Fruit fly (Drosophila melanogaster): ENCODE results near the gene dnc.

dnc gene

DNA sequence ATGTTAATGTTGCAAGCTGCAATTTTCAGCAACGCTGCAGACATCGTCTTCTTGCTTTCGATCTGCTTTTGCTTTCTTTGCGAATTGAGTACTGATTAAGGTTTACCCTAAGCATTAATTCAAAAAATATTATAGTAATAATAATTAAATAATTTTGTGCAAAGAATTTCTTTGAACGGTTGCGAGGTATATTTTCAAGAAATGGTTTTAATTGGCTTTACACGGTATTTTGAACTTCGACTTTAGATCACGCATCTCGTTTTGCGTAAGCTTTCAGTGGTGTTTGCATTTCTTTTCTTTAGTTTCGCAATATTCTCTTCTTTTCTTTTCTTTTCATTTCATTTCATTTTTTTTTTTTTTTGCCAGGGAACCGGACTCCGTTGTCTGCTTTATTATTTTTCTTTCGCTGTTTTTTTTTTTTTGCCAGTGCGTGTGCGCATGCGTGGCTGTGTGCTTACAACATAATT, 170.4 kb downstream of the dnc start:
- TF ChIP-seq cic (GFP tag; optimal IDR thresholded peaks at IDR 0.05), result no peak
- TF ChIP-seq bab1 (GFP tag; optimal IDR thresholded peaks at IDR 0.05), result peak; percentile 20

DNA sequence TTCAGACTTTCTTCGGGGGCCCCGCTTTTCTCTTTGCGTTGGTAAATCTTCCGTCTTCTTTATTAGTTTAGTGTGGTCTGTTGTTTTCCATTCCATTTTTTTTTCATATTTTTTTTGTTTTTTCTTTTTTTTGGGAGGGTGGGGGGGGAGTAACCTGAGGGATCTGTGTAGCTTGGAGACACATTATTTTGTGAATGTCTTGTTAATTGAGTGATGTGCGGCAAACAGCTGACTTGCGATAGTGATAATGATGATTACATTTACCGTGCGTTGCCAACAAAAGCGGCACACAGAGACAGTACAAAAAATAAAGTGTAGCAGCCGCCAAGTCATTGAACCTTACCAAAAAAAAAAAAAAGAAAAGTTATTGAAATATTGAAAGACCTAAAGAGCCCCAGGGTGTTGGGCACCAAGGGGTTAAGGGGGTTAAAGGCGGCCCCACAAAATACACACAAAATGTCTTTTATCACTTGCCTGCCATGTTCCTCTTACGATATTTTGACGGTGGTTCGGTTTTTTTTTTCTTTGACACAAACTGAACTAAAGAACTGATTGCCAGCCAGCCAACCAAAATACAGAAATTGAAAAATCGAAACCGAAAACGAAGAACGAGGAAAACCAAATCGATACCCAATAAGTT, 173.5 kb downstream of the dnc start:
- TF ChIP-seq CG12768 (GFP tag; optimal IDR thresholded peaks at IDR 0.05), result no peak

DNA sequence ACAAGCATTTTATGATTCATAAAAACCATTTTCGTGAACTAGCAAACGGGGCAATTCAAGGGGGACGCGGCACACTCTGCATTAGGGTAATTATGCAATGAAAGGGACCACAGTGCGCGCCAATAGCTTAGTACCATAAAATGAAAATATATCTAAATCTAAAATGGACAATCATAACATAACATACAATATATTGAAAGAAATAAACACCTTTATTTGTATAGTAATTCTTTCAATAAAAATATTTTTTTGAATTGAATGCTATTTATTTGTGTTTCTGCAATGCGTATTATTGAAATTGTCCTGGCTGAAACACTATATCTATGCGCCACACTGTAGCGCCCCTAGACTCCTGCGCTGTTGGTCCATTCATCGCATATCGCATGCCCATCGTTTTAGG, 174.7 kb downstream of the dnc start:
- TF ChIP-seq CG5204 (GFP tag; optimal IDR thresholded peaks at IDR 0.05) (no peak), Mnt (GFP tag; optimal IDR thresholded peaks at IDR 0.05) (no peak), CG12768 (GFP tag; optimal IDR thresholded peaks at IDR 0.05) (no peak), CG14711 (tag; optimal IDR thresholded peaks at IDR 0.05) (no peak), Clk (GFP tag; optimal IDR thresholded peaks at IDR 0.05) (no peak), CG33017 (tag; optimal IDR thresholded peaks at IDR 0.05) (no peak), CG7045 (GFP tag; optimal IDR thresholded peaks at IDR 0.05) (no peak), bab1 (GFP tag; optimal IDR thresholded peaks at IDR 0.05) (no peak), Hr96 (GFP tag; optimal IDR thresholded peaks at IDR 0.05) (no peak), CG7101 (tag; optimal IDR thresholded peaks at IDR 0.05) (no peak), Crg-1 (GFP tag; optimal IDR thresholded peaks at IDR 0.05) (no peak), ovo (GFP tag; optimal IDR thresholded peaks at IDR 0.05) (no peak), cnc (optimal IDR thresholded peaks at IDR 0.05) (no peak)

DNA sequence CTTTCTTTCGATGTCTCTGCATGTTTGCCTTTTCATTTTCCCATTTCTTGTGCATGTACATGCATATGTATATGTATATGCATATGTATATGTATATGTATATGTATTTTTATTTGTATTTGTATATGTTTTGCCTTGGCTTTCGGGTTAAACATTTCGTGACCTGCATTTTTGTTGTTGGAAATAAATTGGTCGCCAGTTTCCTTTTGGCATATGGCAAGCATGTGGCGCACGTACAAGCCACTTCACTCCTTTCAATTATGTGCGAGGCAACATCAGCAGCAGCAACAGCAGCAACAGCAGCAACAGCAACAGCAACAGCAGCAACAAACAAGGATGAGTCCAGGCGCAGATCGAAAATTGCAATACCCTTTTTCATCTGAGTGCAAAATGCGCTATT, 175.3 kb downstream of the dnc start:
- TF ChIP-seq CG11617 (GFP tag; optimal IDR thresholded peaks at IDR 0.05) (no peak), CG14711 (tag; optimal IDR thresholded peaks at IDR 0.05) (no peak), kay (GFP tag; ENCODE audit: borderline replicate concordance) (no peak), CG7045 (GFP tag; optimal IDR thresholded peaks at IDR 0.05) (no peak), Hr96 (GFP tag; optimal IDR thresholded peaks at IDR 0.05) (no peak)

- TF ChIP-seq CG12768 (GFP tag; optimal IDR thresholded peaks at IDR 0.05) (no peak), Crg-1 (GFP tag; optimal IDR thresholded peaks at IDR 0.05) (no peak), bab1 (GFP tag; optimal IDR thresholded peaks at IDR 0.05) (no peak), CG7101 (tag; optimal IDR thresholded peaks at IDR 0.05) (no peak), CG5204 (GFP tag; optimal IDR thresholded peaks at IDR 0.05) (no peak), CG14711 (tag; optimal IDR thresholded peaks at IDR 0.05) (no peak)
Measured at dm6 chrX:3354439-3354838, 178.2 kb downstream of the dnc start.

DNA sequence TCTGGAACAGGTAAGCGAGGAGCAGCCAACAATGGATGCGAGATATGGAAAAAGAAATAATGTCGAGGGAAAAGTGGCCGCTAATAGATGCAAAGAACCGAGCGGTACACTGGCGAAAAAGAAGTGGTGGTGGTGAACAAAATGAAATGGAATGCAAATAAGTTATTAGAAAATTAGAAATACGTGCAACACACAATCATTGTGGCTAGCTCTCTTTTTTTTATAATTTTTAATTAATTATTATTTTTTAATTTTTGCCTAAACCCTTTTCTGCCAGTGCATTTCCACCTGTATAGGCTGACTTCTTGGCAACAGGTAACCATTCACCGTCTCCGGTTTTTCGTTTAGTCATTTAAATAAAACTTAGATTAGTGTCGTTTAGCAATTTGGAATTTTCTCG, 178.9 kb downstream of the dnc start:
- no peak for TF ChIP-seq cic (GFP tag; optimal IDR thresholded peaks at IDR 0.05)
- TF ChIP-seq cnc (optimal IDR thresholded peaks at IDR 0.05), result no peak
- TF ChIP-seq toe (GFP tag; optimal IDR thresholded peaks at IDR 0.05), result no peak
- TF ChIP-seq CG1620 (GFP tag; optimal IDR thresholded peaks at IDR 0.05), result no peak
- no peak for TF ChIP-seq pad (GFP tag; optimal IDR thresholded peaks at IDR 0.05)
- no peak for TF ChIP-seq Hr96 (GFP tag; optimal IDR thresholded peaks at IDR 0.05)
- TF ChIP-seq Clk (GFP tag; optimal IDR thresholded peaks at IDR 0.05), result no peak
- TF ChIP-seq CG12768 (GFP tag; optimal IDR thresholded peaks at IDR 0.05), result no peak
- no peak for TF ChIP-seq bab1 (GFP tag; optimal IDR thresholded peaks at IDR 0.05)
- TF ChIP-seq CG7101 (tag; optimal IDR thresholded peaks at IDR 0.05), result no peak
- no peak for TF ChIP-seq CG33017 (tag; optimal IDR thresholded peaks at IDR 0.05)
- no peak for TF ChIP-seq CG14711 (tag; optimal IDR thresholded peaks at IDR 0.05)
- TF ChIP-seq CG11617 (GFP tag; optimal IDR thresholded peaks at IDR 0.05), result no peak
- TF ChIP-seq tj (GFP tag; optimal IDR thresholded peaks at IDR 0.05), result no peak
- no peak for TF ChIP-seq CG5204 (GFP tag; optimal IDR thresholded peaks at IDR 0.05)

dm6 chrX:3356289-3356688, 180.0 kb downstream of the dnc start:
- TF ChIP-seq Clk (GFP tag; optimal IDR thresholded peaks at IDR 0.05) (no peak), bab1 (GFP tag; optimal IDR thresholded peaks at IDR 0.05) (no peak), cnc (optimal IDR thresholded peaks at IDR 0.05) (no peak), CG5204 (GFP tag; optimal IDR thresholded peaks at IDR 0.05) (no peak), CG12768 (GFP tag; optimal IDR thresholded peaks at IDR 0.05) (no peak), tj (GFP tag; optimal IDR thresholded peaks at IDR 0.05) (no peak), kay (GFP tag; ENCODE audit: borderline replicate concordance) (no peak), CG33017 (tag; optimal IDR thresholded peaks at IDR 0.05) (no peak), pad (GFP tag; optimal IDR thresholded peaks at IDR 0.05) (no peak), ovo (GFP tag; optimal IDR thresholded peaks at IDR 0.05) (no peak), toe (GFP tag; optimal IDR thresholded peaks at IDR 0.05) (no peak), CG7045 (GFP tag; optimal IDR thresholded peaks at IDR 0.05) (no peak), CG11617 (GFP tag; optimal IDR thresholded peaks at IDR 0.05) (no peak), Hr96 (GFP tag; optimal IDR thresholded peaks at IDR 0.05) (no peak), CG14711 (tag; optimal IDR thresholded peaks at IDR 0.05) (no peak), Crg-1 (GFP tag; optimal IDR thresholded peaks at IDR 0.05) (no peak), CG1620 (GFP tag; optimal IDR thresholded peaks at IDR 0.05) (no peak)

All from whole organism, adult.